Worm (Caenorhabditis elegans) whole organism, L4 larva: ENCODE results near the gene nhr-195.

ENCODE experiments used
- attf-4 ChIP-seq: sonication (generic microtip); optimal IDR thresholded peaks from 3 replicates; lab custom pipeline; 2017; ENCODE audit warnings: missing biosample characterization, missing genetic modification characterization
- lin-13 ChIP-seq: fragments of 150-350 bp; optimal IDR thresholded peaks from 2 replicates; lab custom pipeline; 2014; ENCODE audit warnings: missing biosample characterization, missing genetic modification reagents, missing genetic modification characterization
- nhr-28 ChIP-seq: fragments of 150-350 bp; optimal IDR thresholded peaks from 2 replicates; lab custom pipeline; 2014; ENCODE audit warnings: missing biosample characterization, missing genetic modification characterization
- nhr-77 ChIP-seq: fragments of 150-350 bp; optimal IDR thresholded peaks from 2 replicates; lab custom pipeline; 2014; ENCODE audit warnings: missing biosample characterization, missing genetic modification characterization

- TF ChIP-seq nhr-28 (tag; lab: Kevin White, UChicago) = no peak
- TF ChIP-seq nhr-77 (tag; lab: Kevin White, UChicago) = no peak
- no peak for TF ChIP-seq attf-4 (tag; lab: Kevin White, UChicago)
- no peak for TF ChIP-seq lin-13 (GFP tag; lab: Kevin White, UChicago)
Measured at ce11 chrV:8949873-8950272, 22.3 kb downstream of the nhr-195 start.
